Worm (Caenorhabditis elegans) whole organism, L3 larva: ENCODE data around the gene C24D10.4.

ENCODE experiments used
- R02D3.7 ChIP-seq: fragments of 150-350 bp; optimal IDR thresholded peaks from 2 replicates; lab custom pipeline; 2014; ENCODE audit warnings: missing biosample characterization, missing genetic modification characterization
- ama-1 ChIP-seq: fragments of 150-350 bp; optimal IDR thresholded peaks from 2 replicates; lab custom pipeline; 2018
- ceh-16 ChIP-seq: sonication (generic microtip); optimal IDR thresholded peaks from 2 replicates; lab custom pipeline; 2017; ENCODE audit warnings: missing biosample characterization, missing genetic modification characterization
- ceh-28 ChIP-seq: fragments of 150-350 bp; optimal IDR thresholded peaks from 2 replicates; lab custom pipeline; 2014; ENCODE audit warnings: missing biosample characterization, missing genetic modification reagents, missing genetic modification characterization
- ceh-82 ChIP-seq: fragments of 150-350 bp; optimal IDR thresholded peaks from 2 replicates; lab custom pipeline; 2014; ENCODE audit warnings: missing biosample characterization, missing genetic modification characterization
- ceh-9 ChIP-seq: sonication (generic microtip); optimal IDR thresholded peaks from 2 replicates; lab custom pipeline; 2018; ENCODE audit warnings: missing biosample characterization, missing genetic modification characterization
- egl-27 ChIP-seq: sonication (generic microtip); optimal IDR thresholded peaks from 4 replicates; lab custom pipeline; 2017; ENCODE audit warnings: missing biosample characterization, missing genetic modification reagents, missing genetic modification characterization
- egl-5 ChIP-seq: fragments of 150-350 bp; optimal IDR thresholded peaks from 2 replicates; lab custom pipeline; 2017; ENCODE audit warnings: missing biosample characterization, missing genetic modification reagents, missing genetic modification characterization, inconsistent platforms
- elt-2 ChIP-seq: sonication (generic microtip); optimal IDR thresholded peaks from 2 replicates; lab custom pipeline; 2016; ENCODE audit warnings: missing genetic modification reagents, mild to moderate bottlenecking, missing genetic modification characterization, missing compliant biosample characterization
- elt-3 ChIP-seq, 3 experiments: fragments of 150-350 bp in 1 of 3; sonication (generic microtip) in 2 of 3; optimal IDR thresholded peaks; 2 replicates in 2 of 3; 4 replicates in 1 of 3; lab custom pipeline; 2014 to 2017; ENCODE audit warnings: missing biosample characterization in 3 of 3, missing genetic modification characterization in 3 of 3
- eor-1 ChIP-seq, 2 experiments: fragments of 150-350 bp; optimal IDR thresholded peaks; 2 replicates each; lab custom pipeline; 2014 to 2018; ENCODE audit warnings: missing biosample characterization in 2 of 2, missing genetic modification characterization in 2 of 2
- hmg-11 ChIP-seq: sonication (generic microtip); optimal IDR thresholded peaks from 2 replicates; lab custom pipeline; 2016; ENCODE audit warnings: missing genetic modification characterization, missing compliant biosample characterization
- jun-1 ChIP-seq: fragments of 150-350 bp; optimal IDR thresholded peaks from 2 replicates; lab custom pipeline; 2014; ENCODE audit warnings: missing biosample characterization, missing genetic modification reagents, missing genetic modification characterization
- lin-15B ChIP-seq: fragments of 150-350 bp; optimal IDR thresholded peaks from 2 replicates; lab custom pipeline; 2014; ENCODE audit warnings: missing biosample characterization, missing genetic modification characterization
- lin-39 ChIP-seq: fragments of 150-350 bp; optimal IDR thresholded peaks from 2 replicates; lab custom pipeline; 2018; ENCODE audit warnings: missing biosample characterization, missing genetic modification reagents, missing genetic modification characterization
- lsy-12 ChIP-seq: sonication (generic microtip); optimal IDR thresholded peaks from 2 replicates; lab custom pipeline; 2016; ENCODE audit warnings: mild to moderate bottlenecking, missing genetic modification characterization, missing compliant biosample characterization
- mdl-1 ChIP-seq: fragments of 150-350 bp; optimal IDR thresholded peaks from 2 replicates; lab custom pipeline; 2014; ENCODE audit warnings: missing biosample characterization, missing genetic modification characterization
- nfya-1 ChIP-seq: sonication (generic microtip); optimal IDR thresholded peaks from 2 replicates; lab custom pipeline; 2017; ENCODE audit warnings: missing genetic modification characterization, mild to moderate bottlenecking, missing compliant biosample characterization, antibody characterized with exemption, moderate library complexity; ENCODE audit not compliant: insufficient read depth
- nhr-11 ChIP-seq: fragments of 150-350 bp; optimal IDR thresholded peaks from 2 replicates; lab custom pipeline; 2014; ENCODE audit warnings: missing biosample characterization, missing genetic modification characterization
- nhr-12 ChIP-seq: fragments of 150-350 bp; optimal IDR thresholded peaks from 2 replicates; lab custom pipeline; 2014; ENCODE audit warnings: missing biosample characterization, missing genetic modification characterization
- nhr-23 ChIP-seq: fragments of 150-350 bp; optimal IDR thresholded peaks from 2 replicates; lab custom pipeline; 2014; ENCODE audit warnings: missing biosample characterization, missing genetic modification reagents, missing genetic modification characterization
- nhr-25 ChIP-seq: sonication (generic microtip); optimal IDR thresholded peaks from 2 replicates; lab custom pipeline; 2017; ENCODE audit warnings: missing biosample characterization, missing genetic modification characterization
- nhr-43 ChIP-seq: sonication (generic microtip); optimal IDR thresholded peaks from 2 replicates; lab custom pipeline; 2016; ENCODE audit warnings: mild to moderate bottlenecking, missing genetic modification characterization, missing compliant biosample characterization; ENCODE audit not compliant: poor library complexity, severe bottlenecking
- nhr-67 ChIP-seq: fragments of 150-350 bp; optimal IDR thresholded peaks from 2 replicates; lab custom pipeline; 2014; ENCODE audit warnings: missing biosample characterization, missing genetic modification characterization
- nhr-76 ChIP-seq: fragments of 150-350 bp; sonication (generic microtip); optimal IDR thresholded peaks from 5 replicates; lab custom pipeline; 2014; ENCODE audit warnings: missing biosample characterization, missing genetic modification characterization
- nhr-77 ChIP-seq: fragments of 150-350 bp; optimal IDR thresholded peaks from 2 replicates; lab custom pipeline; 2014; ENCODE audit warnings: missing biosample characterization, missing genetic modification characterization
- pha-4 ChIP-seq: fragments of 150-350 bp; optimal IDR thresholded peaks from 2 replicates; lab custom pipeline; 2014; ENCODE audit warnings: missing biosample characterization, missing genetic modification reagents, missing genetic modification characterization
- pqm-1 ChIP-seq: fragments of 150-350 bp; optimal IDR thresholded peaks from 2 replicates; lab custom pipeline; 2017; ENCODE audit warnings: missing biosample characterization, missing genetic modification characterization, inconsistent platforms
- sea-2 ChIP-seq: fragments of 150-350 bp; sonication (generic microtip); optimal IDR thresholded peaks from 4 replicates; lab custom pipeline; 2014; ENCODE audit warnings: missing biosample characterization, missing genetic modification reagents, missing genetic modification characterization
- skn-1 ChIP-seq: fragments of 150-350 bp; optimal IDR thresholded peaks from 2 replicates; lab custom pipeline; 2014; ENCODE audit warnings: missing biosample characterization, missing genetic modification characterization
- snpc-4 ChIP-seq: fragments of 150-350 bp; optimal IDR thresholded peaks from 2 replicates; lab custom pipeline; 2014; ENCODE audit warnings: missing biosample characterization, missing genetic modification characterization
- tbx-2 ChIP-seq: sonication (generic microtip); optimal IDR thresholded peaks from 2 replicates; lab custom pipeline; 2016; ENCODE audit warnings: mild to moderate bottlenecking, missing genetic modification characterization, missing compliant biosample characterization
- zag-1 ChIP-seq: fragments of 150-350 bp; optimal IDR thresholded peaks from 2 replicates; lab custom pipeline; 2014; ENCODE audit warnings: missing biosample characterization, missing genetic modification characterization
- ztf-11 ChIP-seq: fragments of 150-350 bp; optimal IDR thresholded peaks from 2 replicates; lab custom pipeline; 2014; ENCODE audit warnings: missing biosample characterization, missing genetic modification characterization

The C24D10.4 gene

ce11 chrIV:5160171-5160570, at the start of gene C24D10.4, which contains the start of gene C24D10.6:
Gene C24D10.4, plus strand, starts transcription at chrIV:5160522.
Gene C24D10.6, minus strand, starts transcription at chrIV:5160248.
- TF ChIP-seq mdl-1 (tag; lab: Kevin White, UChicago), result no peak
- TF ChIP-seq nfya-1, result peak; percentile 53
- TF ChIP-seq nhr-23, result peak; percentile 70
- TF ChIP-seq snpc-4 (tag; lab: Kevin White, UChicago), result peak; percentile 46
- TF ChIP-seq nhr-11 (tag; lab: Kevin White, UChicago), result no peak
- peak; percentile 42 for TF ChIP-seq R02D3.7 (tag; lab: Kevin White, UChicago)
- TF ChIP-seq ceh-28 (tag; lab: Kevin White, UChicago), result no peak
- TF ChIP-seq nhr-77, result no peak
- no peak for TF ChIP-seq ceh-9 (tag; lab: Kevin White, UChicago)
- peak; percentile 87 for TF ChIP-seq lin-15B (tag; lab: Kevin White, UChicago)
- no peak for TF ChIP-seq nhr-76 (tag; lab: Kevin White, UChicago)
- no peak for TF ChIP-seq nhr-43 (tag; lab: Kevin White, UChicago)
- TF ChIP-seq jun-1, result no peak
- TF ChIP-seq tbx-2 (tag; lab: Kevin White, UChicago), result no peak

- TF ChIP-seq nhr-77, result no peak
Measured at ce11 chrIV:5111533-5111932, 48.8 kb upstream of the C24D10.4 start, which contains the start of gene AC7.3. Gene AC7.3, plus strand, starts transcription at chrIV:5111833.

- TF ChIP-seq ceh-82 (tag; lab: Kevin White, UChicago) (no peak), R02D3.7 (tag; lab: Kevin White, UChicago) (no peak), ceh-16 (no peak), jun-1 (no peak), lin-15B (tag; lab: Kevin White, UChicago) (no peak), zag-1 (no peak), egl-27 (tag; lab: Kevin White, UChicago) (no peak), nhr-12 (tag; lab: Kevin White, UChicago) (no peak), hmg-11 (tag; lab: Kevin White, UChicago) (no peak), nhr-25 (tag; lab: Kevin White, UChicago) (no peak), elt-2 (no peak), ceh-28 (tag; lab: Kevin White, UChicago) (no peak), egl-5 (tag; lab: Kevin White, UChicago) (no peak), nhr-67 (tag; lab: Kevin White, UChicago) (no peak), nhr-11 (tag; lab: Kevin White, UChicago) (no peak), pha-4 (no peak), nhr-76 (tag; lab: Kevin White, UChicago) (no peak), elt-3 (tag; optimal IDR thresholded peaks at IDR 0.05; lab: Kevin White, UChicago) (no peak), ztf-11 (no peak)
Measured at ce11 chrIV:5121995-5122394, 38.3 kb upstream of the C24D10.4 start, which contains the start of gene tkr-3. Gene tkr-3, minus strand, starts transcription at chrIV:5122095.

ce11 chrIV:5131781-5132180, 28.5 kb upstream of the C24D10.4 start:
- TF ChIP-seq lin-39 (no peak), ama-1 (no peak), lsy-12 (no peak), zag-1 (no peak), ceh-82 (tag; lab: Kevin White, UChicago) (no peak), nfya-1 (no peak), pqm-1 (tag; lab: Kevin White, UChicago) (no peak), egl-5 (tag; lab: Kevin White, UChicago) (no peak), sea-2 (GFP tag; lab: Kevin White, UChicago) (no peak), lin-15B (tag; lab: Kevin White, UChicago) (no peak), nhr-76 (tag; lab: Kevin White, UChicago) (no peak), nhr-77 (no peak), ceh-28 (tag; lab: Kevin White, UChicago) (no peak), nhr-12 (tag; lab: Kevin White, UChicago) (no peak), eor-1 (tag; optimal IDR thresholded peaks at IDR 0.05; lab: Kevin White, UChicago) (no peak), elt-3 (tag; optimal IDR thresholded peaks at IDR 0.05; lab: Kevin White, UChicago) (peak in 2 of 3 experiments; percentile 43 to 80), egl-27 (tag; lab: Kevin White, UChicago) (no peak), jun-1 (no peak), elt-2 (peak; percentile 1), skn-1 (no peak), nhr-23 (peak; percentile 36)
